Worm (Caenorhabditis elegans) whole organism, late embryonic: ENCODE data around the gene K04C2.3.
A peak's percentile ranks its signal among the peaks of the same experiment; 100 is the strongest.

Experiments used
- F13H6.1 ChIP-seq: sonication (generic microtip); optimal IDR thresholded peaks from 2 replicates; lab custom pipeline; 2016; ENCODE audit warnings: missing genetic modification characterization, missing compliant biosample characterization
- K02D7.2 ChIP-seq: sonication (generic microtip); optimal IDR thresholded peaks from 2 replicates; lab custom pipeline; 2017; ENCODE audit warnings: mild to moderate bottlenecking, missing genetic modification characterization, missing compliant biosample characterization
- K09A11.1 ChIP-seq: sonication (generic microtip); optimal IDR thresholded peaks from 2 replicates; lab custom pipeline; 2017; ENCODE audit warnings: antibody characterized with exemption, mild to moderate bottlenecking, missing genetic modification characterization, missing compliant biosample characterization; ENCODE audit not compliant: insufficient read depth
- ama-1 ChIP-seq: fragments of 150-350 bp; optimal IDR thresholded peaks from 2 replicates; lab custom pipeline; 2014
- ceh-14 ChIP-seq: sonication (generic microtip); optimal IDR thresholded peaks from 2 replicates; lab custom pipeline; 2016; ENCODE audit warnings: missing genotype, missing genetic modification characterization, missing compliant biosample characterization
- ceh-19 ChIP-seq: fragments of 200-800 bp; sonication (Bioruptor generic); optimal IDR thresholded peaks from 2 replicates; lab custom pipeline; 2018; ENCODE audit warnings: mild to moderate bottlenecking, missing genetic modification characterization, missing compliant biosample characterization
- ceh-45 ChIP-seq: fragments of 200-800 bp; sonication (Bioruptor generic); IDR thresholded peaks from 2 replicates; pipeline ENCODE4 v1.3.6; 2022; ENCODE audit warnings: missing genetic modification reagents, missing genetic modification characterization, missing compliant biosample characterization
- ceh-48 ChIP-seq: sonication (generic microtip); optimal IDR thresholded peaks from 2 replicates; lab custom pipeline; 2016; ENCODE audit warnings: missing genetic modification characterization, inconsistent platforms, missing compliant biosample characterization
- ceh-9 ChIP-seq: sonication (generic microtip); optimal IDR thresholded peaks from 2 replicates; lab custom pipeline; 2016; ENCODE audit warnings: mild to moderate bottlenecking, missing genetic modification characterization, inconsistent platforms, missing compliant biosample characterization
- elt-2 ChIP-seq: sonication (generic microtip); optimal IDR thresholded peaks from 2 replicates; lab custom pipeline; 2016; ENCODE audit warnings: missing genetic modification reagents, missing genetic modification characterization, missing compliant biosample characterization
- elt-4 ChIP-seq: sonication (generic microtip); optimal IDR thresholded peaks from 2 replicates; lab custom pipeline; 2016; ENCODE audit warnings: missing genetic modification characterization, missing compliant biosample characterization
- fkh-10 ChIP-seq: fragments of 150-350 bp; optimal IDR thresholded peaks from 2 replicates; lab custom pipeline; 2014; ENCODE audit warnings: missing biosample characterization, missing genetic modification reagents, missing genetic modification characterization
- gmeb-2 ChIP-seq: sonication (generic microtip); optimal IDR thresholded peaks from 2 replicates; lab custom pipeline; 2016; ENCODE audit warnings: missing genetic modification characterization, inconsistent platforms, missing compliant biosample characterization
- hlh-15 ChIP-seq: sonication (generic microtip); optimal IDR thresholded peaks from 2 replicates; lab custom pipeline; 2016; ENCODE audit warnings: missing genetic modification characterization, missing compliant biosample characterization
- hlh-30 ChIP-seq: sonication (generic microtip); optimal IDR thresholded peaks from 2 replicates; lab custom pipeline; 2017; ENCODE audit warnings: antibody characterized with exemption, missing genetic modification characterization, missing compliant biosample characterization; ENCODE audit not compliant: insufficient read depth
- hlh-6 ChIP-seq: sonication (generic microtip); optimal IDR thresholded peaks from 2 replicates; lab custom pipeline; 2016; ENCODE audit warnings: missing genotype, missing genetic modification characterization, missing compliant biosample characterization
- madf-2 ChIP-seq: sonication (generic microtip); optimal IDR thresholded peaks from 2 replicates; lab custom pipeline; 2017; ENCODE audit warnings: missing genetic modification characterization, missing compliant biosample characterization
- nhr-232 ChIP-seq: sonication (generic microtip); optimal IDR thresholded peaks from 2 replicates; lab custom pipeline; 2016; ENCODE audit warnings: missing genetic modification characterization, missing compliant biosample characterization
- npax-4 ChIP-seq: sonication (generic microtip); optimal IDR thresholded peaks from 2 replicates; lab custom pipeline; 2016; ENCODE audit warnings: missing genetic modification characterization, missing compliant biosample characterization
- odd-2 ChIP-seq: sonication (generic microtip); optimal IDR thresholded peaks from 2 replicates; lab custom pipeline; 2017; ENCODE audit warnings: antibody characterized with exemption, mild to moderate bottlenecking, missing genetic modification characterization, missing compliant biosample characterization
- pag-3 ChIP-seq: sonication (generic microtip); optimal IDR thresholded peaks from 2 replicates; lab custom pipeline; 2016; ENCODE audit warnings: missing compliant biosample characterization, missing genetic modification characterization, borderline replicate concordance
- pat-9 ChIP-seq: fragments of 200-800 bp; sonication (Bioruptor generic); optimal IDR thresholded peaks from 2 replicates; lab custom pipeline; 2018; ENCODE audit warnings: mild to moderate bottlenecking, missing genetic modification characterization, moderate library complexity, missing compliant biosample characterization
- pax-1 ChIP-seq: fragments of 150-350 bp; optimal IDR thresholded peaks from 2 replicates; lab custom pipeline; 2014; ENCODE audit warnings: missing biosample characterization, missing genetic modification characterization
- pha-2 ChIP-seq: sonication (generic microtip); optimal IDR thresholded peaks from 2 replicates; lab custom pipeline; 2017; ENCODE audit warnings: mild to moderate bottlenecking, missing genetic modification characterization, missing compliant biosample characterization
- pha-4 ChIP-seq: fragments of 150-350 bp; optimal IDR thresholded peaks from 2 replicates; lab custom pipeline; 2018; ENCODE audit warnings: missing biosample characterization, missing genetic modification reagents, missing genetic modification characterization
- pqm-1 ChIP-seq: sonication (generic microtip); optimal IDR thresholded peaks from 2 replicates; lab custom pipeline; 2016; ENCODE audit warnings: missing genetic modification characterization, missing compliant biosample characterization
- pros-1 ChIP-seq: fragments of 150-350 bp; optimal IDR thresholded peaks from 2 replicates; lab custom pipeline; 2014; ENCODE audit warnings: missing biosample characterization, missing genetic modification reagents, missing genetic modification characterization
- rnt-1 ChIP-seq: sonication (generic microtip); optimal IDR thresholded peaks from 2 replicates; lab custom pipeline; 2016; ENCODE audit warnings: missing genetic modification characterization, missing compliant biosample characterization
- sdc-2 ChIP-seq: sonication (generic microtip); optimal IDR thresholded peaks from 2 replicates; lab custom pipeline; 2016; ENCODE audit warnings: missing genotype, missing genetic modification characterization, missing compliant biosample characterization
- sox-4 ChIP-seq: sonication (generic microtip); optimal IDR thresholded peaks from 2 replicates; lab custom pipeline; 2017; ENCODE audit warnings: mild to moderate bottlenecking, missing genetic modification characterization, inconsistent platforms, missing compliant biosample characterization
- tbx-2 ChIP-seq: sonication (generic microtip); optimal IDR thresholded peaks from 2 replicates; lab custom pipeline; 2016; ENCODE audit warnings: missing genetic modification characterization, missing compliant biosample characterization
- tbx-7 ChIP-seq: sonication (generic microtip); optimal IDR thresholded peaks from 2 replicates; lab custom pipeline; 2016; ENCODE audit warnings: missing genotype, missing genetic modification characterization, missing compliant biosample characterization
- ttx-3 ChIP-seq: sonication (generic microtip); optimal IDR thresholded peaks from 2 replicates; lab custom pipeline; 2016; ENCODE audit warnings: missing genetic modification reagents, missing genetic modification characterization, missing compliant biosample characterization
- unc-42 ChIP-seq: sonication (generic microtip); optimal IDR thresholded peaks from 2 replicates; lab custom pipeline; 2016; ENCODE audit warnings: missing genotype, missing genetic modification characterization, missing compliant biosample characterization

The K04C2.3 gene

DNA sequence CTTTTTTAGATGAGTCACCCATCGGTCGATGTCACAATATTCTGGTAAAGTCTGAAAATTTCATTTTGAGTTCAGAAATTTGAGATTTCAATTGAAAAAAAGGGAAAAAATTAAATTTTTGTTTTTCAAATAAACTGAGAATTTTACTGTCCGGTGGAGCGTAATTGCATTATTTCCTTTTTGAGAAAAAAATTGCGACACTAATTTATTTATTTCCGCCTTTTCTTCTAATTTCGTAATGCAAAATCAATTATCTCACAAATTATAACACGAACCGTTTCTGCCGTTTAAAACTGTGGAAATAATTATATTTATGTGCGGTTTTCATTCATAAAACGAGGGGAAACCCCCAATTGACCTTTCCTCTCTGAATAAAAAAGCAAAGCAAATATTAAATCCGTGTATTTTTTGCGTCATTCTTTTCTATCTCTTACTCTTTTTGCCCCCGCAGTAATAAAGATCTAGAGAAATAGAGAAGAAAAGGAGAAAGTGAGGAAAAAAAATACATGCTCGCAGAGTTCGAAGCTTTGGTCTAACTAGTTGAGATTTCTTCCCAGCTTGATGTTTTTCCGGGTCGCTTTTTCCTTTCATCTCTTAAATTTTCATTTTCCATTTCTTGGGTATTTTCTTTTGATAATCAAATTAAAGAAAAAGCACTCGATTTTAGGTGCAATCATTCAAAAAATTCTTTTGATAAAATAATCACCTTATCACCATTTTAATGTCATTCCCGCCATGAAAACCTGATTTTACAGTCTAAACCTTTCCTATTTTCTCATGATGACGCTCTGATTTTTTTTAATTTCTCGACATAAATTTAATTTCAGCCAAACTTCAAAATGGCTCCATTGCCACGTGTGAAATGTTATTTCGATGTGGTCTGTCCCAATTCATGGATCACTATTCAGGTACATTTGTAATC is 30.4 kb downstream of the K04C2.3 start, which contains the start of the genes brc-2 and T07E3.3:
Gene brc-2, minus strand, starts transcription at position 51 of the 922 bp plus-strand sequence.
Gene T07E3.3, plus strand, starts transcription at position 822 of the 922 bp plus-strand sequence.
- peak; percentile 63 for TF ChIP-seq unc-42
- TF ChIP-seq elt-2 (tag; lab: Kevin White, UChicago): no peak

DNA sequence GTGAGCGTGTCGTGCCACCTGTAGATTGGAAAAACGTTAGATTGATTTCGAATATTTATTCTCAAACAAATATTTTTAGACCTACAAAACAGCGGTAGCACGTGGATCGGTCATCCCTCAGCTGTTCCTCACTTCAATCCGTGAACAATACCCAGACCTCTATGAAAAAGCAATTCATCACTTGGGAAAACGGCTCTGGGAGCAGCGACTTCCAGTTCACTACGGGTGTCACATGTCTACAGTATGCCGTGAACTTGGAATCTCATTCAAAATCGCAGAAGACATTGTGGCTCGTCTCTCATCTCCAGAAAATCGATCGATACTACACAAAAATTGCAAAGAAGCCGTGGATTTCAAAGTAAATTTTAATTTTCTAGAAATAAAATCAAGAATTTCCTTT is 31.6 kb downstream of the K04C2.3 start:
- TF ChIP-seq madf-2 (tag; lab: Kevin White, UChicago) (no peak), nhr-232 (no peak), pag-3 (tag; lab: Kevin White, UChicago) (no peak), npax-4 (tag; lab: Kevin White, UChicago) (no peak), K02D7.2 (tag; lab: Kevin White, UChicago) (no peak), sdc-2 (no peak), hlh-30 (tag; lab: Kevin White, UChicago) (no peak), unc-42 (no peak), elt-4 (tag; lab: Kevin White, UChicago) (no peak), fkh-10 (GFP tag; lab: Kevin White, UChicago) (no peak), pha-4 (tag; lab: Kevin White, UChicago) (no peak), ttx-3 (tag; lab: Kevin White, UChicago) (no peak), ceh-14 (tag; lab: Kevin White, UChicago) (no peak)

DNA sequence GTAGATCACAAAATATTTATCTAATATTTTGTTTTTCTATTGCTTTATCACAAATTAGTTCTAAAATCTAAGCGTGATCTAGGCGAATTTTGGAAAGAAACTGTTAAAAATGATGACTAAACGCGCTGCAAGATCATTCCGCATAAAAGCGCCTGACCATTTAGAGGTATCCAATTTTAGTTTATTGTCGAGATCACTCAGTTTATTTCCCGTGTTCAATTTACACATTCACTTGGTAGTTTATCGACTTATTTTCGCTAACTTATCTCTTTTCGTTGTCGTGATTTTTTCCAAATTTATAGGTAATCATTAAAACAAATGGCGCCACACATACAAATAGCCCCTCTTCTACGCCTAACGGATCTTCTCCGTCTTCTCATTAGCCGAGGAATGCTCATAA is 33.5 kb downstream of the K04C2.3 start, which contains the start of gene T07E3.2:
Gene T07E3.2, plus strand, starts transcription at position 301 of the 400 bp plus-strand sequence.
- TF ChIP-seq ceh-19 (GFP tag; lab: Kevin White, UChicago): no peak
- TF ChIP-seq ceh-9 (tag; lab: Kevin White, UChicago): no peak
- no peak for TF ChIP-seq pha-2 (tag; lab: Kevin White, UChicago)
- no peak for TF ChIP-seq K02D7.2 (tag; lab: Kevin White, UChicago)
- TF ChIP-seq hlh-15: no peak
- TF ChIP-seq K09A11.1 (tag; lab: Kevin White, UChicago): no peak
- no peak for TF ChIP-seq ceh-48 (tag; lab: Kevin White, UChicago)
- TF ChIP-seq pqm-1 (tag; lab: Kevin White, UChicago): no peak
- TF ChIP-seq odd-2: no peak
- no peak for TF ChIP-seq tbx-2
- no peak for TF ChIP-seq ceh-45 (GFP tag; lab: Robert Waterston, UW)
- no peak for TF ChIP-seq sox-4 (tag; lab: Kevin White, UChicago)
- no peak for TF ChIP-seq tbx-7 (tag; lab: Kevin White, UChicago)
- no peak for TF ChIP-seq pax-1
- TF ChIP-seq elt-4 (tag; lab: Kevin White, UChicago): no peak
- no peak for TF ChIP-seq hlh-6
- TF ChIP-seq pag-3 (tag; lab: Kevin White, UChicago): no peak
- no peak for TF ChIP-seq rnt-1 (tag; lab: Kevin White, UChicago)
- no peak for TF ChIP-seq hlh-30 (tag; lab: Kevin White, UChicago)

DNA sequence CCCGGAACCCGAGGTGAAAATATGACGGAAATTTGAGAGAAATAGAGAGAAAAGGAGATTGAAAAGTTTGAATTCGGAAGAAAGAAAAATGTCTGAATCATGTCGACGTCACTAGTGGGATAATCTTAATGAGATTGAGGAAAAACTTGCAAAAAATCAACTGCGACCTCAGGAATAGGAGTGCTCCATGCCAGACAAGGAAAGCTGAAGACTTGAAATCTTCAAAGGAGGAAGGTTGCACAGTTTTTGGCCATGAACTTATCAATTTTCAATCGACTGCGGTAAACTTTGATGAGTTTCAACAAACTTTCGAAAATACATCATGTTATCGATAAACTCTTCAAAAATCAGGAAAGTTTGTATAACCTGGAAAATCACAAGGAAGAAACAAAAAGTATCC is 39.5 kb downstream of the K04C2.3 start, which contains the start of gene pdf-1:
Gene pdf-1, minus strand, starts transcription at position 101 of the 400 bp plus-strand sequence.
- no peak for TF ChIP-seq tbx-2
- TF ChIP-seq ama-1 (lab: Kevin White, UChicago): no peak
- TF ChIP-seq pros-1 (tag; lab: Kevin White, UChicago): no peak
- no peak for TF ChIP-seq gmeb-2 (tag; lab: Kevin White, UChicago)
- TF ChIP-seq pat-9 (tag; lab: Kevin White, UChicago): no peak
- TF ChIP-seq F13H6.1 (tag; lab: Kevin White, UChicago): no peak
- TF ChIP-seq K02D7.2 (tag; lab: Kevin White, UChicago): no peak
